Fruit fly (Drosophila melanogaster): ENCODE results near the gene AsnRS.
A peak's percentile ranks its signal among the peaks of the same experiment; 100 is the strongest.

Gene AsnRS

dm6 chr2L:19111729-19112128 is 20.0 kb downstream of the AsnRS start (continued):
- TF ChIP-seq CG15336 (GFP tag; IDR thresholded peaks at IDR 0.05) (peak; percentile 22; the same call in 1 of the 2 replicates), CG8632 (GFP tag; optimal IDR thresholded peaks at IDR 0.05) (no peak), fkh (GFP tag; optimal IDR thresholded peaks at IDR 0.05) (peak; percentile 11), spab (GFP tag; optimal IDR thresholded peaks at IDR 0.05) (no peak), CG9139 (GFP tag; optimal IDR thresholded peaks at IDR 0.05) (no peak), CG3032 (tag; optimal IDR thresholded peaks at IDR 0.05) (no peak), Ets96B (tag; optimal IDR thresholded peaks at IDR 0.05) (no peak), CG11902 (GFP tag; optimal IDR thresholded peaks at IDR 0.05) (no peak), topi (GFP tag; optimal IDR thresholded peaks at IDR 0.05) (no peak), fd85E (GFP tag; optimal IDR thresholded peaks at IDR 0.05) (no peak)

- TF ChIP-seq Gug (GFP tag; IDR thresholded peaks at IDR 0.05) (no peak), fd59A (GFP tag; optimal IDR thresholded peaks at IDR 0.05) (no peak), CG10631 (GFP tag; optimal IDR thresholded peaks at IDR 0.05) (no peak), topi (GFP tag; optimal IDR thresholded peaks at IDR 0.05) (no peak), vri (GFP tag; optimal IDR thresholded peaks at IDR 0.05) (no peak), Ets96B (tag; optimal IDR thresholded peaks at IDR 0.05) (no peak), pdm3 (GFP tag; optimal IDR thresholded peaks at IDR 0.05) (no peak), esn (GFP tag; optimal IDR thresholded peaks at IDR 0.05) (no peak), eg (GFP tag; IDR thresholded peaks at IDR 0.05) (no peak), Smox (GFP tag; optimal IDR thresholded peaks at IDR 0.05) (no peak), Hr38 (GFP tag; optimal IDR thresholded peaks at IDR 0.05) (no peak), spab (GFP tag; optimal IDR thresholded peaks at IDR 0.05) (no peak), CG11902 (GFP tag; optimal IDR thresholded peaks at IDR 0.05) (no peak), CG1621 (tag; optimal IDR thresholded peaks at IDR 0.05) (no peak)
Measured at dm6 chr2L:19111137-19111536, 20.6 kb downstream of the AsnRS start.

- no peak for TF ChIP-seq Blimp-1 (GFP tag; optimal IDR thresholded peaks at IDR 0.05)
- no peak for TF ChIP-seq dsx (GFP tag; optimal IDR thresholded peaks at IDR 0.05; ENCODE audit: poor library complexity, severe bottlenecking)
- no peak for TF ChIP-seq Eip75B (GFP tag; optimal IDR thresholded peaks at IDR 0.05)
- no peak for TF ChIP-seq Sox15 (GFP tag; optimal IDR thresholded peaks at IDR 0.05)
- no peak for TF ChIP-seq CG10631 (GFP tag; optimal IDR thresholded peaks at IDR 0.05)
- no peak for TF ChIP-seq Eip93F (GFP tag; optimal IDR thresholded peaks at IDR 0.05)
- TF ChIP-seq Eip78C (GFP tag) = no peak
- TF ChIP-seq CG16779 (tag; optimal IDR thresholded peaks at IDR 0.05) = no peak
- TF ChIP-seq achi (GFP tag; optimal IDR thresholded peaks at IDR 0.05) = no peak
- no peak for TF ChIP-seq CG34406 (GFP tag; optimal IDR thresholded peaks at IDR 0.05)
- TF ChIP-seq CG32006 (GFP tag; optimal IDR thresholded peaks at IDR 0.05) = no peak
- TF ChIP-seq CG31627 (GFP tag; optimal IDR thresholded peaks at IDR 0.05) = no peak
- no peak for TF ChIP-seq vri (GFP tag; optimal IDR thresholded peaks at IDR 0.05)
- TF ChIP-seq CG4318 (GFP tag; optimal IDR thresholded peaks at IDR 0.05) = no peak
Measured at dm6 chr2L:19109625-19110204, 22.0 kb downstream of the AsnRS start, which contains the start of gene amd. Gene amd, plus strand, starts transcription at chr2L:19110154.

- peak; percentile 81 for TF ChIP-seq CG8319 (GFP tag; optimal IDR thresholded peaks at IDR 0.05)
- no peak for TF ChIP-seq CG6163 (GFP tag; IDR thresholded peaks at IDR 0.05)
- no peak for TF ChIP-seq Lpt (GFP tag; optimal IDR thresholded peaks at IDR 0.05)
- no peak for TF ChIP-seq CG4318 (GFP tag; optimal IDR thresholded peaks at IDR 0.05)
- TF ChIP-seq Smox (GFP tag; optimal IDR thresholded peaks at IDR 0.05) = no peak
- TF ChIP-seq CG10669 (GFP tag; optimal IDR thresholded peaks at IDR 0.05) = no peak
- TF ChIP-seq CG11902 (GFP tag; optimal IDR thresholded peaks at IDR 0.05) = no peak
- TF ChIP-seq fkh (GFP tag; optimal IDR thresholded peaks at IDR 0.05) = peak; percentile 13
- no peak for TF ChIP-seq CG11294 (GFP tag; IDR thresholded peaks at IDR 0.05)
- TF ChIP-seq acj6 (GFP tag; optimal IDR thresholded peaks at IDR 0.05) = no peak
- no peak for TF ChIP-seq CG11762 (GFP tag; optimal IDR thresholded peaks at IDR 0.05; ENCODE audit: insufficient read depth)
- no peak for TF ChIP-seq net (GFP tag; optimal IDR thresholded peaks at IDR 0.05)
- no peak for TF ChIP-seq OdsH (GFP tag; optimal IDR thresholded peaks at IDR 0.05)
- no peak for TF ChIP-seq dac (GFP tag; optimal IDR thresholded peaks at IDR 0.05)
- TF ChIP-seq CG7368 (GFP tag; optimal IDR thresholded peaks at IDR 0.05) = no peak
- no peak for TF ChIP-seq Sox14 (GFP tag; optimal IDR thresholded peaks at IDR 0.05)
- TF ChIP-seq Eip78C (GFP tag) = peak; percentile 12
- no peak for TF ChIP-seq svp (GFP tag)
- no peak for TF ChIP-seq CG15336 (GFP tag; IDR thresholded peaks at IDR 0.05)
- no peak for TF ChIP-seq salr (GFP tag; optimal IDR thresholded peaks at IDR 0.05)
- TF ChIP-seq achi (GFP tag; optimal IDR thresholded peaks at IDR 0.05) = no peak
Measured at dm6 chr2L:19108377-19108876, 23.3 kb downstream of the AsnRS start, which contains the start of gene Lim3. Gene Lim3, minus strand, starts transcription at chr2L:19108427.

Measured in whole organism, prepupa.